Worm (Caenorhabditis elegans): ENCODE measurements around the gene syx-5.
A peak's percentile ranks its signal among the peaks of the same experiment; 100 is the strongest.

DNA sequence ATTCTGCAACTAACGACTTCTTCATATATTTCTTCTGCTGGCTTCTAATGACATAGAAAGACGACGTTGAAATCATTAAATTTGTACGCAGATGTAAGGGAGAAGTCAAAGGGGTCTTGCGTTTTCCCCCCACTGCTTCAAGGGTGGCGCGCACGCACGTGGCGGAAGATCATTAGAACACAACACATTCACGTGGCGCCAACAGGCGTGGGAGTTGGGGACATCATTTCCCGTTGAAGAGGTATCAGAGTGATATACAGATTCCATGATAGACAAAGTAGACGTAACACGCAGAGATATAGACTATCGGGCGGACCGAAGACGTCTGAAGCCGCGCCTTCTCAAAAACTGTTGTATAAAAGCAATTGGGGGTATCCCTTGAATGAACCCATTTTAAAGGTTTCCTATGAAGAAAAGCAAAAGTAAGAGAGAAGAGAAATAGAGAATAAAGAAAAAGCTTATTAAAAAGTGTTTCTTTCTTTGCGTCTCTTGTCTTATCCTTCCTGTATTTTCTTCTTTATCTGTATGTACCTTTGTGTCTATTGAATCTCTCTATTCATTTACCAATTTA, 34.6 kb downstream of the syx-5 start:
- peak; percentile 55 for TF ChIP-seq ztf-4 (tag; optimal IDR thresholded peaks at IDR 0.05)
- TF ChIP-seq lin-15B (tag; optimal IDR thresholded peaks at IDR 0.05) = no peak
- no peak for TF ChIP-seq nhr-237 (tag; optimal IDR thresholded peaks at IDR 0.05)
- no peak for TF ChIP-seq jun-1 (tag; optimal IDR thresholded peaks at IDR 0.05)
- TF ChIP-seq ceh-16 (tag; optimal IDR thresholded peaks at IDR 0.05) = no peak
- TF ChIP-seq ZK546.5 (tag; optimal IDR thresholded peaks at IDR 0.05) = no peak
- TF ChIP-seq nhr-11 (tag; optimal IDR thresholded peaks at IDR 0.05) = no peak
- TF ChIP-seq ztf-11 (tag; optimal IDR thresholded peaks at IDR 0.05) = no peak
- TF ChIP-seq lin-39 (tag; optimal IDR thresholded peaks at IDR 0.05) = no peak
- no peak for TF ChIP-seq ama-1 (optimal IDR thresholded peaks at IDR 0.05)
